Fruit fly (Drosophila melanogaster) whole organism, embryonic: ENCODE results near the gene Tbcc.

Experiments
- CG10431 ChIP-seq: fragments of 200-800 bp; sonication (Bioruptor generic); optimal IDR thresholded peaks from 3 replicates; lab custom pipeline; 2018; ENCODE audit warnings: missing biosample characterization, mild to moderate bottlenecking, missing genetic modification characterization
- CG14965 ChIP-seq: fragments of 200-800 bp; sonication (Bioruptor generic); optimal IDR thresholded peaks from 2 replicates; lab custom pipeline; 2016; ENCODE audit warnings: missing biosample characterization, missing genetic modification characterization, borderline replicate concordance
- CG3163 ChIP-seq: fragments of 200-800 bp; sonication (Bioruptor generic); optimal IDR thresholded peaks from 3 replicates; lab custom pipeline; 2016; ENCODE audit warnings: missing biosample characterization, missing genetic modification characterization
- CG8765 ChIP-seq: fragments of 200-800 bp; sonication (Bioruptor generic); IDR thresholded peaks from 2 replicates; pipeline ENCODE4 v1.3.6; 2022; ENCODE audit warnings: missing biosample characterization, missing genetic modification characterization
- Dip2 ChIP-seq: fragments of 200-800 bp; sonication (Bioruptor generic); IDR thresholded peaks from 2 replicates; pipeline ENCODE4 v1.3.6; 2022; ENCODE audit warnings: missing biosample characterization, missing genetic modification characterization
- ap ChIP-seq: fragments of 200-800 bp; sonication (Bioruptor generic); IDR thresholded peaks from 2 replicates; pipeline ENCODE4 v1.3.6; 2022; ENCODE audit warnings: missing biosample characterization, missing genetic modification characterization
- ara ChIP-seq: fragments of 200-800 bp; sonication (Bioruptor generic); IDR thresholded peaks from 2 replicates; pipeline ENCODE4 v1.3.6; 2022; ENCODE audit warnings: missing biosample characterization, missing genetic modification characterization
- br ChIP-seq: fragments of >200 bp; optimal IDR thresholded peaks from 2 replicates; lab custom pipeline; 2017
- grn ChIP-seq: fragments of 200-800 bp; sonication (Bioruptor generic); optimal IDR thresholded peaks from 3 replicates; lab custom pipeline; 2017; ENCODE audit warnings: missing biosample characterization, missing genetic modification characterization
- kah ChIP-seq: fragments of 200-800 bp; sonication (Bioruptor generic); optimal IDR thresholded peaks from 2 replicates; lab custom pipeline; 2018; ENCODE audit warnings: missing biosample characterization, mild to moderate bottlenecking, missing genetic modification characterization
- klu ChIP-seq: fragments of 200-800 bp; sonication (Bioruptor generic); IDR thresholded peaks from 2 replicates; pipeline ENCODE4 v1.3.6; 2022; ENCODE audit warnings: missing biosample characterization, missing genetic modification characterization
- pan ChIP-seq, 4 experiments: fragments of >200 bp in 3 of 4; fragments of 200-800 bp in 1 of 4; sonication (Bioruptor generic) in 1 of 4; optimal IDR thresholded peaks in 3 of 4; IDR thresholded peaks in 1 of 4; 2 replicates each; pipeline versions ENCODE4 v1.3.6 to Lab custom; 2017 to 2022; ENCODE audit warnings: missing biosample characterization in 2 of 4, missing genetic modification characterization in 2 of 4, mixed read lengths in 1 of 4

- TF ChIP-seq Dip2 (GFP tag; lab: Robert Waterston, UW) (no peak), ara (GFP tag; lab: Robert Waterston, UW) (no peak), CG10431 (no peak), pan (optimal IDR thresholded peaks at IDR 0.05; lab: Kevin White, UChicago) (no peak), pan (GFP tag; optimal IDR thresholded peaks at IDR 0.05 in 1 of 2, IDR thresholded peaks at IDR 0.05 in 1 of 2) (no peak), ap (no peak), klu (GFP tag; lab: Robert Waterston, UW) (no peak), CG3163 (GFP tag; lab: Kevin White, UChicago) (no peak), br (lab: Kevin White, UChicago) (no peak), grn (GFP tag; lab: Kevin White, UChicago) (no peak), kah (GFP tag; lab: Kevin White, UChicago) (no peak), CG14965 (GFP tag; lab: Kevin White, UChicago) (no peak), CG8765 (GFP tag; lab: Robert Waterston, UW) (no peak)
Observed at dm6 chr2L:4211335-4211753, 23.8 kb upstream of the Tbcc start.
